Fruit fly (Drosophila melanogaster): Measurements from ENCODE around the gene CG31800.

The CG31800 gene

dm6 chr2L:19011895-19012645, 22.3 kb downstream of the CG31800 start (continued):
- TF ChIP-seq CrebA (GFP tag; optimal IDR thresholded peaks at IDR 0.05; ENCODE audit: borderline replicate concordance) = no peak
- TF ChIP-seq Mio (GFP tag; optimal IDR thresholded peaks at IDR 0.05) = no peak
- TF ChIP-seq br (GFP tag; optimal IDR thresholded peaks at IDR 0.05) = peak; percentile 76
- no peak for TF ChIP-seq tai (GFP tag; optimal IDR thresholded peaks at IDR 0.05)

dm6 chr2L:19010566-19010965, 23.8 kb downstream of the CG31800 start, which contains the start of gene robl37BC:
Gene robl37BC, plus strand, starts transcription at chr2L:19010866.
- TF ChIP-seq sage (GFP tag; optimal IDR thresholded peaks at IDR 0.05) = no peak
- no peak for TF ChIP-seq Hr83 (GFP tag; optimal IDR thresholded peaks at IDR 0.05; ENCODE audit: poor library complexity, severe bottlenecking)
- TF ChIP-seq Dfd (GFP tag; optimal IDR thresholded peaks at IDR 0.05) = no peak
- no peak for TF ChIP-seq OdsH (GFP tag; optimal IDR thresholded peaks at IDR 0.05)
- no peak for TF ChIP-seq N (GFP tag; optimal IDR thresholded peaks at IDR 0.05)
- TF ChIP-seq Hnf4 (GFP tag; optimal IDR thresholded peaks at IDR 0.05) = no peak
- no peak for TF ChIP-seq foxo (GFP tag; optimal IDR thresholded peaks at IDR 0.05)
- no peak for TF ChIP-seq rgr (GFP tag; optimal IDR thresholded peaks at IDR 0.05)

- no peak for TF ChIP-seq sage (GFP tag; optimal IDR thresholded peaks at IDR 0.05)
- TF ChIP-seq br (GFP tag; optimal IDR thresholded peaks at IDR 0.05) = no peak
- TF ChIP-seq ey (GFP tag; optimal IDR thresholded peaks at IDR 0.05) = no peak
- no peak for TF ChIP-seq CrebA (GFP tag; optimal IDR thresholded peaks at IDR 0.05; ENCODE audit: borderline replicate concordance)
- TF ChIP-seq psq (GFP tag; optimal IDR thresholded peaks at IDR 0.05) = no peak
Observed at dm6 chr2L:19010037-19010436, 24.3 kb downstream of the CG31800 start.

- peak; percentile 56 for TF ChIP-seq psq (GFP tag; optimal IDR thresholded peaks at IDR 0.05)
- no peak for TF ChIP-seq tai (GFP tag; optimal IDR thresholded peaks at IDR 0.05)
- peak; percentile 94 for TF ChIP-seq rgr (GFP tag; optimal IDR thresholded peaks at IDR 0.05)
- no peak for TF ChIP-seq lola (GFP tag; optimal IDR thresholded peaks at IDR 0.05)
- peak; percentile 87 for TF ChIP-seq dmrt93B (GFP tag; optimal IDR thresholded peaks at IDR 0.05)
- no peak for TF ChIP-seq dl (GFP tag; optimal IDR thresholded peaks at IDR 0.05; ENCODE audit: insufficient read depth in 1 of 2, partially characterized antibody in 2 of 2)
- no peak for TF ChIP-seq usp (GFP tag; optimal IDR thresholded peaks at IDR 0.05)
- peak; percentile 71 for TF ChIP-seq Mio (GFP tag; optimal IDR thresholded peaks at IDR 0.05)
- TF ChIP-seq fru (GFP tag; optimal IDR thresholded peaks at IDR 0.05) = peak; percentile 81
- no peak for TF ChIP-seq Hr78 (GFP tag; optimal IDR thresholded peaks at IDR 0.05)
- no peak for TF ChIP-seq brk (GFP tag; optimal IDR thresholded peaks at IDR 0.05)
- TF ChIP-seq Hnf4 (GFP tag; optimal IDR thresholded peaks at IDR 0.05) = peak; percentile 81
- peak; percentile 85 for TF ChIP-seq Hr83 (GFP tag; optimal IDR thresholded peaks at IDR 0.05; ENCODE audit: poor library complexity, severe bottlenecking)
- TF ChIP-seq jim (GFP tag; optimal IDR thresholded peaks at IDR 0.05) = no peak
- TF ChIP-seq Myc (optimal IDR thresholded peaks at IDR 0.05) = peak; percentile 97
- peak; percentile 88 for TF ChIP-seq sv (GFP tag; optimal IDR thresholded peaks at IDR 0.05)
- TF ChIP-seq dsf (GFP tag; optimal IDR thresholded peaks at IDR 0.05; ENCODE audit: borderline replicate concordance) = peak; percentile 22
- TF ChIP-seq ey (GFP tag; optimal IDR thresholded peaks at IDR 0.05) = peak; percentile 54
- peak; percentile 71 for TF ChIP-seq Jra (GFP tag; optimal IDR thresholded peaks at IDR 0.05)
- no peak for TF ChIP-seq Dfd (GFP tag; optimal IDR thresholded peaks at IDR 0.05)
- TF ChIP-seq HLH106 (tag; optimal IDR thresholded peaks at IDR 0.05) = peak; percentile 78
- no peak for TF ChIP-seq Vsx2 (GFP tag; optimal IDR thresholded peaks at IDR 0.05; ENCODE audit: partially characterized antibody)
- TF ChIP-seq woc (GFP tag; optimal IDR thresholded peaks at IDR 0.05) = peak; percentile 51
- TF ChIP-seq CG32264 (GFP tag; optimal IDR thresholded peaks at IDR 0.05) = peak; percentile 68
- TF ChIP-seq pan (optimal IDR thresholded peaks at IDR 0.05) = no peak
- peak; percentile 90 for TF ChIP-seq br (GFP tag; optimal IDR thresholded peaks at IDR 0.05)
- TF ChIP-seq OdsH (GFP tag; optimal IDR thresholded peaks at IDR 0.05) = peak; percentile 82
- no peak for TF ChIP-seq N (GFP tag; optimal IDR thresholded peaks at IDR 0.05)
- TF ChIP-seq foxo (GFP tag; optimal IDR thresholded peaks at IDR 0.05) = peak; percentile 46 to 79
- TF ChIP-seq sage (GFP tag; optimal IDR thresholded peaks at IDR 0.05) = peak; percentile 33
- TF ChIP-seq Abd-B (GFP tag; optimal IDR thresholded peaks at IDR 0.05) = no peak
- TF ChIP-seq CG9705 (GFP tag; optimal IDR thresholded peaks at IDR 0.05) = peak; percentile 87
- TF ChIP-seq GATAd (GFP tag; optimal IDR thresholded peaks at IDR 0.05) = no peak
- peak; percentile 90 for TF ChIP-seq h (GFP tag; optimal IDR thresholded peaks at IDR 0.05)
- TF ChIP-seq Rel (GFP tag; optimal IDR thresholded peaks at IDR 0.05) = no peak
- peak; percentile 78 for TF ChIP-seq Rel (tag; optimal IDR thresholded peaks at IDR 0.05)
- peak; percentile 49 for TF ChIP-seq Dif (GFP tag; optimal IDR thresholded peaks at IDR 0.05; ENCODE audit: partially characterized antibody)
- TF ChIP-seq CrebA (GFP tag; optimal IDR thresholded peaks at IDR 0.05; ENCODE audit: borderline replicate concordance) = no peak
- TF ChIP-seq Sp1 (GFP tag; optimal IDR thresholded peaks at IDR 0.05) = peak; percentile 92
Observed at dm6 chr2L:19009130-19009529, 25.2 kb downstream of the CG31800 start, which contains the start of gene RpL30. Gene RpL30, minus strand, starts transcription at chr2L:19009306.

Measured in whole organism, wandering third instar larva.